Worm (Caenorhabditis elegans): Measurements from ENCODE around the gene slc-25A18.1.

Gene slc-25A18.1

DNA sequence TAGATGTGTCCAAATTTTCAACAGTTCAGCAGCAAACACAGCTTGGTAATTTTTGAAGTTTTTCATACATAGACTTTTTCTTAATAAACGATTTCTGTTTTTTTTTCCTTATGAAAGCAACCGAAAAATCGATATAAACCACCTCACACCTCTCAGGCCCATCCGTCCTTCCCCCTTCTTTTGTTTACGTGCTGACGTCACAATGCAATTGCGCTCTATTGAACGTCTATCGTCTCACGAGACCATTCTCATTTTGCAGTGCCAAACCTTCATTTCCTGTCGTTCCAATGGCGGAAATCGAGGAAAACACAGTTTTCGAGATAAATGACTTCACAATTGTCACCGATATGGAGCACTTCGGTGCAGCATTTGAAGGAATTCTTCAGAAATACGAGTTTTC, 20.5 kb downstream of the slc-25A18.1 start, which contains the start of gene rbg-1 (continued):
- TF ChIP-seq die-1 (tag; optimal IDR thresholded peaks at IDR 0.05) = no peak
- TF ChIP-seq ZK185.1 (tag; optimal IDR thresholded peaks at IDR 0.05; ENCODE audit: poor library complexity, severe bottlenecking) = peak; percentile 3
- TF ChIP-seq tbp1 (GFP tag; optimal IDR thresholded peaks at IDR 0.05) = peak; percentile 14
- no peak for TF ChIP-seq akir-1 (GFP tag; optimal IDR thresholded peaks at IDR 0.05)
- no peak for TF ChIP-seq sea-2 (GFP tag; IDR thresholded peaks at IDR 0.05)
- no peak for TF ChIP-seq ceh-58 (GFP tag; IDR thresholded peaks at IDR 0.05)
- peak in 1 of 3 experiments; percentile 12 for TF ChIP-seq lin-35 (GFP tag; optimal IDR thresholded peaks at IDR 0.05)
- TF ChIP-seq ccch-3 (GFP tag; optimal IDR thresholded peaks at IDR 0.05) = no peak
- TF ChIP-seq ztf-3 (GFP tag; optimal IDR thresholded peaks at IDR 0.05) = no peak
- no peak for TF ChIP-seq nhr-179 (tag; optimal IDR thresholded peaks at IDR 0.05)
- TF ChIP-seq lin-54 (GFP tag; optimal IDR thresholded peaks at IDR 0.05) = no peak
- TF ChIP-seq let-607 (tag; optimal IDR thresholded peaks at IDR 0.05) = peak; percentile 50 to 71

DNA sequence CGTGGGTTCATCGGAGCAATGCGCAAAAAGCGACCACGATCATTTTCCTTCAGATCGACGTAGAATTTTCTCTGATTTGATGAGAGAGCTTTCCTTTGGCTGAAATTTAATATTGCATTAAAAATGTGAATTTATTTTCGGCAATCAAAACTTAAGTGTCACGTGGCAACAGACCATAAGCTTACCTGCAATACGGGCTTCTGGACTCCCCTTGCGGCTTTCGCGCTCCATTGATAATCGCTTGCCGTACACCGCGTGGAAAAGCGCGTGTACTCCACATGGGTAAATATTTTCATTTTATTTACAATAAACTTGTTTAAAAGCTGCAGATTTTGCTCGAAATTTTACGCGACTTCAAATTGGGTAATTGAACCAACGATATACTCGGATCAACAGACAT, 21.2 kb downstream of the slc-25A18.1 start, which contains the start of gene plp-2:
Gene plp-2, minus strand, starts transcription at position 280 of the 400 bp plus-strand sequence.
- TF ChIP-seq mxl-1 (tag; optimal IDR thresholded peaks at IDR 0.05) (no peak), dox-1 (GFP tag; IDR thresholded peaks at IDR 0.05) (0 out of 2 replicates have a peak, but pooled peaks have one; percentile 17), mcd-1 (GFP tag; IDR thresholded peaks at IDR 0.05) (0 out of 2 replicates have a peak, but pooled peaks have one; percentile 21)

DNA sequence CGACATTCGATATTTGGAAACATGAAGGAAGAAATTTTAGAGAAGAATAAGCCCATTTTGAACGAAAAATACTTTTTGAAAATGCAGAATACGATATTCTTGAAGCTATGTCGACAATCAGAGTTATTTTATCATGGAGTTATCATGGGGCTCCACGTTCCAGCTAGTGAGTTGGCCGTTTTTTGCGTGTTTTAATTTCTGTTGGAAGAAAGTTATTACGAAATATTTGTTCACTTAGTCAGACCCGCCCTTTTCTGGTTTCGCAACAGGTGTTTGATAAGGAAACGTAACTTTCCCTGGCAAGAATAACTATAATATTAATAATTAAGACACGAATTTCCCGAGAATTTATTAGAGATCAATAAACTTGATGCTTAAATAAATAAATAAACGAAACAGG, 22.1 kb downstream of the slc-25A18.1 start:
- TF ChIP-seq nhr-80 (tag; optimal IDR thresholded peaks at IDR 0.05) (peak; percentile 40), cebp-1 (GFP tag; IDR thresholded peaks at IDR 0.05) (peak; percentile 95), cebp-1 (tag; optimal IDR thresholded peaks at IDR 0.05) (peak; percentile 90), mcd-1 (GFP tag; IDR thresholded peaks at IDR 0.05) (peak; percentile 37; the same call in 1 of the 2 replicates), let-607 (tag; optimal IDR thresholded peaks at IDR 0.05) (peak; percentile 97 to 98), dox-1 (GFP tag; IDR thresholded peaks at IDR 0.05) (peak; percentile 54)

DNA sequence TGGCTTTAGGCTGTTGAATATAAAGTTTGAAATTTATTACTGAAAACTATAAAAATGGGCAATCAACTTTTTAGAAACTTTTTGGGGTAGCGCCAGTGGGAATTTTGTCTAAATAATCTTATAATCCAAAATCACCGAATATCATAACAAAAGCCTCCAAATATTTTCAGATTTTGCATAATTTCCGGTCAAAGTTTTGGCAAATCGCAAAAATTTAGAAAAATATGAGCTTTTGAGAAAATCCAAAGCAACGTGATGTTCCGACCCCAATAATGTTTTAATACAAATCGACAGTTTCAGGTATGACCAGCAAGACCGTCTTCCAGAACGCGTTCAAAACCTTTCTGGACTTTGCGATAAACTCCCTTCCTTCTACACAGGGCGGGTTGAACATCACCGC, 24.4 kb downstream of the slc-25A18.1 start, which contains the start of gene emre-1:
Gene emre-1, plus strand, starts transcription at position 301 of the 400 bp plus-strand sequence.
- TF ChIP-seq zim-3 (tag; optimal IDR thresholded peaks at IDR 0.05) = no peak
- no peak for TF ChIP-seq tlf-1 (GFP tag; optimal IDR thresholded peaks at IDR 0.05)
- TF ChIP-seq unc-130 (GFP tag; optimal IDR thresholded peaks at IDR 0.05) = no peak
- no peak for TF ChIP-seq dox-1 (GFP tag; IDR thresholded peaks at IDR 0.05)
- no peak for TF ChIP-seq F37B4.10 (GFP tag; IDR thresholded peaks at IDR 0.05)
- TF ChIP-seq ceh-100 (GFP tag; IDR thresholded peaks at IDR 0.05) = no peak
- no peak for TF ChIP-seq zfh-2 (GFP tag; conservative IDR thresholded peaks at IDR 0.05)
- no peak for TF ChIP-seq let-607 (tag; optimal IDR thresholded peaks at IDR 0.05)
- no peak for TF ChIP-seq madf-3 (GFP tag; IDR thresholded peaks at IDR 0.05)
- no peak for TF ChIP-seq Y53G8AR.9 (GFP tag; conservative IDR thresholded peaks at IDR 0.05)
- no peak for TF ChIP-seq repo-1 (tag; optimal IDR thresholded peaks at IDR 0.05)
- TF ChIP-seq die-1 (tag; optimal IDR thresholded peaks at IDR 0.05) = no peak
- TF ChIP-seq C06A6.2 (GFP tag; conservative IDR thresholded peaks at IDR 0.05) = no peak
- no peak for TF ChIP-seq ztf-25 (GFP tag; IDR thresholded peaks at IDR 0.05)
- no peak for TF ChIP-seq F39B2.1 (GFP tag; IDR thresholded peaks at IDR 0.05)
- TF ChIP-seq nfya-1 (tag; optimal IDR thresholded peaks at IDR 0.05; ENCODE audit: borderline replicate concordance, insufficient read depth) = no peak
- no peak for TF ChIP-seq F57A8.1 (GFP tag; optimal IDR thresholded peaks at IDR 0.05)
- TF ChIP-seq nhr-80 (tag; optimal IDR thresholded peaks at IDR 0.05) = no peak

DNA sequence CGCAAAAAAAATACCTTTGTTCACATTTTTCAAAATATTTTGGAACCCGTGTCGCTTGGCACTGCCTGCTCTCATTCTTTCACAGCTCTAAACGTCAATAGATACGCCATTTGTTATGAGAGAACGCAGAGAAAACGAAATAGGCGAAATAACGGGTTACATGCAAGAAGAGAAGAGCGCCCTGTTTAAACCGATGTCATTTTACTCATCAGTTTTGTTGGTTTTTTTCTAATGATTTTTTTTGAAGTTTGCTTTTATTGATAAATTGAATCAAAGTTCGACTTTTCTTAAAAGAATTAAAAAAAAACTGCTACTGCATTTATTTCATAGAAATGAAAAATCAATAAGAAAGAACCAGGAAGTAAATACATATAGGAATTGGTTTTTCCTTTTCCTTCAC, 25.0 kb downstream of the slc-25A18.1 start:
- no peak for TF ChIP-seq tbx-9 (tag; optimal IDR thresholded peaks at IDR 0.05; ENCODE audit: borderline replicate concordance)
- TF ChIP-seq C06A6.2 (GFP tag; conservative IDR thresholded peaks at IDR 0.05) = no peak
- no peak for TF ChIP-seq akir-1 (GFP tag; optimal IDR thresholded peaks at IDR 0.05)
- TF ChIP-seq ztf-18 (tag; optimal IDR thresholded peaks at IDR 0.05) = no peak
- no peak for TF ChIP-seq snpc-4 (GFP tag; optimal IDR thresholded peaks at IDR 0.05)
- TF ChIP-seq snpc-4 (tag; optimal IDR thresholded peaks at IDR 0.05) = peak in 1 of 4 experiments; percentile 23
- peak; percentile 57 for TF ChIP-seq ama-1 (optimal IDR thresholded peaks at IDR 0.05)
- TF ChIP-seq ama-1 (GFP tag; optimal IDR thresholded peaks at IDR 0.05) = no peak
- peak in 1 of 3 experiments; percentile 3 for TF ChIP-seq lin-35 (GFP tag; optimal IDR thresholded peaks at IDR 0.05)
- peak; percentile 60 for TF ChIP-seq lin-40 (tag; optimal IDR thresholded peaks at IDR 0.05)
- no peak for TF ChIP-seq die-1 (tag; optimal IDR thresholded peaks at IDR 0.05)
- TF ChIP-seq hsf-1 (GFP tag; IDR thresholded peaks at IDR 0.05) = no peak
- no peak for TF ChIP-seq gei-17 (GFP tag; optimal IDR thresholded peaks at IDR 0.05)
- TF ChIP-seq ztf-26 (tag; optimal IDR thresholded peaks at IDR 0.05) = peak; percentile 30
- no peak for TF ChIP-seq tlf-1 (GFP tag; optimal IDR thresholded peaks at IDR 0.05)

All from whole organism, young adult.